Worm (Caenorhabditis elegans): ENCODE data around the gene srh-98.

ce11 chrV:16233624-16234023 lies 1.9 kb downstream of the srh-98 start, which contains the start of gene clec-233:
- TF ChIP-seq skn-1 (tag; optimal IDR thresholded peaks at IDR 0.05), result no peak
- no peak for TF ChIP-seq ama-1 (optimal IDR thresholded peaks at IDR 0.05)
- no peak for TF ChIP-seq ceh-82 (tag; optimal IDR thresholded peaks at IDR 0.05)
- TF ChIP-seq aly-2 (tag; optimal IDR thresholded peaks at IDR 0.05), result no peak
- TF ChIP-seq nhr-42 (GFP tag; IDR thresholded peaks at IDR 0.05), result no peak
- TF ChIP-seq nhr-77 (tag; optimal IDR thresholded peaks at IDR 0.05), result no peak

All from whole organism, L4 larva.